Fruit fly (Drosophila melanogaster) whole organism, embryonic: Measurements from ENCODE around the gene CG10365.

ENCODE experiments used
- ATbp ChIP-seq: fragments of 200-800 bp; sonication (Bioruptor generic); optimal IDR thresholded peaks from 2 replicates; lab custom pipeline; 2017; ENCODE audit warnings: missing biosample characterization, mild to moderate bottlenecking, missing genetic modification characterization, missing genetic modification reagents
- Blimp-1 ChIP-seq: fragments of 200-800 bp; sonication (Bioruptor generic); optimal IDR thresholded peaks from 3 replicates; lab custom pipeline; 2018; ENCODE audit warnings: missing biosample characterization, missing genetic modification characterization, mild to moderate bottlenecking, moderate library complexity, missing genetic modification reagents
- CG10543 ChIP-seq: fragments of 200-800 bp; sonication (Bioruptor generic); optimal IDR thresholded peaks from 3 replicates; lab custom pipeline; 2017; ENCODE audit warnings: missing biosample characterization, mild to moderate bottlenecking, missing genetic modification characterization, moderate library complexity
- CG11504 ChIP-seq: fragments of 200-800 bp; sonication (Bioruptor generic); optimal IDR thresholded peaks from 3 replicates; lab custom pipeline; 2019; ENCODE audit warnings: missing biosample characterization, mild to moderate bottlenecking, missing genetic modification characterization, moderate library complexity
- CG11696 ChIP-seq: fragments of 200-800 bp; sonication (Bioruptor generic); IDR thresholded peaks from 2 replicates; pipeline ENCODE4 v1.3.6; 2022; ENCODE audit warnings: missing biosample characterization, missing genetic modification characterization
- CG12391 ChIP-seq: fragments of 200-800 bp; sonication (Bioruptor generic); optimal IDR thresholded peaks from 3 replicates; lab custom pipeline; 2018; ENCODE audit warnings: missing biosample characterization, mild to moderate bottlenecking, missing genetic modification characterization, moderate library complexity
- CG15269 ChIP-seq: fragments of 200-800 bp; sonication (Bioruptor generic); optimal IDR thresholded peaks from 2 replicates; lab custom pipeline; 2018; ENCODE audit warnings: missing biosample characterization, mild to moderate bottlenecking, missing genetic modification characterization, moderate library complexity
- CG17359 ChIP-seq: fragments of 200-800 bp; sonication (Bioruptor generic); optimal IDR thresholded peaks from 3 replicates; lab custom pipeline; 2018; ENCODE audit warnings: missing biosample characterization, mild to moderate bottlenecking, missing genetic modification characterization, moderate library complexity
- CG17385 ChIP-seq: fragments of 200-800 bp; sonication (Bioruptor generic); optimal IDR thresholded peaks from 3 replicates; lab custom pipeline; 2018; ENCODE audit warnings: missing biosample characterization, mild to moderate bottlenecking, missing genetic modification characterization
- CG2678 ChIP-seq: fragments of 200-800 bp; sonication (Bioruptor generic); optimal IDR thresholded peaks from 3 replicates; lab custom pipeline; 2019; ENCODE audit warnings: missing biosample characterization, mild to moderate bottlenecking, missing genetic modification characterization, moderate library complexity
- CG30403 ChIP-seq: fragments of 200-800 bp; sonication (Bioruptor generic); optimal IDR thresholded peaks from 3 replicates; lab custom pipeline; 2016; ENCODE audit warnings: missing biosample characterization, missing genetic modification characterization
- CG31388 ChIP-seq: fragments of 200-800 bp; sonication (Bioruptor generic); optimal IDR thresholded peaks from 2 replicates; lab custom pipeline; 2016; ENCODE audit warnings: missing biosample characterization, missing genetic modification characterization
- CG31441 ChIP-seq: fragments of 200-800 bp; sonication (Bioruptor generic); IDR thresholded peaks from 2 replicates; pipeline ENCODE4 v1.3.6; 2022; ENCODE audit warnings: missing biosample characterization, missing genetic modification characterization
- CG5953 ChIP-seq: fragments of 200-800 bp; sonication (Bioruptor generic); IDR thresholded peaks from 2 replicates; pipeline ENCODE4 v1.3.6; 2022; ENCODE audit warnings: missing biosample characterization, missing genetic modification characterization
- CG6689 ChIP-seq: fragments of 200-800 bp; sonication (Bioruptor generic); IDR thresholded peaks from 2 replicates; pipeline ENCODE4 v1.3.6; 2022; ENCODE audit warnings: missing biosample characterization, missing genetic modification characterization
- CG7556 ChIP-seq: fragments of 200-800 bp; sonication (Bioruptor generic); optimal IDR thresholded peaks from 2 replicates; lab custom pipeline; 2017; ENCODE audit warnings: missing biosample characterization, mild to moderate bottlenecking, missing genetic modification characterization
- CG9437 ChIP-seq: fragments of 200-800 bp; sonication (Bioruptor generic); optimal IDR thresholded peaks from 2 replicates; lab custom pipeline; 2018; ENCODE audit warnings: missing biosample characterization, mild to moderate bottlenecking, missing genetic modification characterization
- Dad ChIP-seq: fragments of 200-800 bp; sonication (Bioruptor generic); optimal IDR thresholded peaks from 3 replicates; lab custom pipeline; 2016; ENCODE audit warnings: missing biosample characterization, missing genetic modification characterization
- Drgx ChIP-seq: fragments of 200-800 bp; sonication (Bioruptor generic); IDR thresholded peaks from 2 replicates; pipeline ENCODE4 v1.3.6; 2022; ENCODE audit warnings: missing biosample characterization, missing genetic modification characterization
- Hmx ChIP-seq: fragments of 200-800 bp; sonication (Bioruptor generic); optimal IDR thresholded peaks from 2 replicates; lab custom pipeline; 2016; ENCODE audit warnings: missing biosample characterization, missing genetic modification characterization
- Hr51 ChIP-seq, 2 experiments: fragments of 200-800 bp; sonication (Bioruptor generic); optimal IDR thresholded peaks; 2 replicates in 1 of 2; 3 replicates in 1 of 2; lab custom pipeline; 2016 to 2018; ENCODE audit warnings: missing biosample characterization in 2 of 2, missing genetic modification characterization in 2 of 2, mild to moderate bottlenecking in 1 of 2, moderate library complexity in 1 of 2
- Med ChIP-seq: fragments of 200-800 bp; sonication (Bioruptor generic); peaks from one replicate; lab custom pipeline; 2016; ENCODE audit warnings: missing biosample characterization, missing genetic modification characterization, mild to moderate bottlenecking, inconsistent platforms, moderate library complexity
- Oli ChIP-seq: fragments of 200-800 bp; sonication (Bioruptor generic); optimal IDR thresholded peaks from 2 replicates; lab custom pipeline; 2018; ENCODE audit warnings: missing biosample characterization, mild to moderate bottlenecking, missing genetic modification characterization, moderate library complexity
- Optix ChIP-seq: fragments of 200-800 bp; sonication (Bioruptor generic); IDR thresholded peaks from 3 replicates; pipeline ENCODE4 v1.3.6; 2022; ENCODE audit warnings: missing biosample characterization, missing genetic modification characterization
- Pdp1 ChIP-seq, 2 experiments: fragments of 200-800 bp; sonication (Bioruptor generic); optimal IDR thresholded peaks; 3 replicates each; lab custom pipeline; 2016; ENCODE audit warnings: missing biosample characterization in 2 of 2, missing genetic modification characterization in 2 of 2, mild to moderate bottlenecking in 1 of 2, moderate library complexity in 1 of 2
- Sox100B ChIP-seq: fragments of 200-800 bp; sonication (Bioruptor generic); optimal IDR thresholded peaks from 3 replicates; lab custom pipeline; 2018; ENCODE audit warnings: missing biosample characterization, mild to moderate bottlenecking, missing genetic modification characterization
- Ssrp ChIP-seq: fragments of 200-800 bp; sonication (Bioruptor generic); optimal IDR thresholded peaks from 2 replicates; lab custom pipeline; 2018; ENCODE audit warnings: missing biosample characterization, mild to moderate bottlenecking, missing genetic modification characterization, moderate library complexity
- ase ChIP-seq: fragments of 200-800 bp; sonication (Bioruptor generic); IDR thresholded peaks from 3 replicates; pipeline ENCODE4 v1.3.6; 2022; ENCODE audit warnings: missing biosample characterization, missing genetic modification characterization
- chinmo ChIP-seq: fragments of 200-800 bp; sonication (Bioruptor generic); IDR thresholded peaks from 4 replicates; pipeline ENCODE4 v1.3.6; 2022; ENCODE audit warnings: missing biosample characterization, missing genetic modification characterization; ENCODE audit not compliant: partially characterized antibody
- ci ChIP-seq: fragments of 200-800 bp; sonication (Bioruptor generic); IDR thresholded peaks from 3 replicates; pipeline ENCODE4 v1.3.6; 2022; ENCODE audit warnings: missing biosample characterization, missing genetic modification characterization
- corto ChIP-seq: fragments of 200-800 bp; sonication (Bioruptor generic); optimal IDR thresholded peaks from 2 replicates; lab custom pipeline; 2016; ENCODE audit warnings: missing biosample characterization, mild to moderate bottlenecking, missing genetic modification characterization, moderate library complexity
- en ChIP-seq: fragments of 200-800 bp; sonication (Bioruptor generic); optimal IDR thresholded peaks from 2 replicates; lab custom pipeline; 2016; ENCODE audit warnings: missing biosample characterization, missing genetic modification characterization
- gem ChIP-seq: fragments of 200-800 bp; sonication (Bioruptor generic); optimal IDR thresholded peaks from 2 replicates; lab custom pipeline; 2019; ENCODE audit warnings: missing biosample characterization, mild to moderate bottlenecking, missing genetic modification characterization, moderate library complexity
- lilli ChIP-seq: fragments of 200-800 bp; sonication (Bioruptor generic); optimal IDR thresholded peaks from 3 replicates; lab custom pipeline; 2016; ENCODE audit warnings: missing biosample characterization, missing genetic modification characterization
- nom ChIP-seq: fragments of 200-800 bp; sonication (Bioruptor generic); optimal IDR thresholded peaks from 2 replicates; lab custom pipeline; 2017; ENCODE audit warnings: missing biosample characterization, missing genetic modification characterization, mild to moderate bottlenecking, moderate library complexity, missing genetic modification reagents
- oc ChIP-seq: fragments of 200-800 bp; sonication (Bioruptor generic); optimal IDR thresholded peaks from 2 replicates; lab custom pipeline; 2018; ENCODE audit warnings: missing biosample characterization, mild to moderate bottlenecking, missing genetic modification characterization, moderate library complexity
- pan ChIP-seq, 4 experiments: fragments of >200 bp in 3 of 4; fragments of 200-800 bp in 1 of 4; sonication (Bioruptor generic) in 1 of 4; optimal IDR thresholded peaks in 3 of 4; IDR thresholded peaks in 1 of 4; 2 replicates each; pipeline versions ENCODE4 v1.3.6 to Lab custom; 2017 to 2022; ENCODE audit warnings: missing biosample characterization in 2 of 4, missing genetic modification characterization in 2 of 4, mixed read lengths in 1 of 4
- phol ChIP-seq: fragments of 200-800 bp; sonication (Bioruptor generic); optimal IDR thresholded peaks from 3 replicates; lab custom pipeline; 2018; ENCODE audit warnings: missing biosample characterization, mild to moderate bottlenecking, missing genetic modification characterization, moderate library complexity
- sens ChIP-seq: fragments of 200-800 bp; sonication (Bioruptor generic); peaks from one replicate; lab custom pipeline; 2016; ENCODE audit warnings: missing biosample characterization, missing genetic modification characterization
- so ChIP-seq: fragments of 200-800 bp; sonication (Bioruptor generic); IDR thresholded peaks from 3 replicates; pipeline ENCODE4 v1.3.6; 2022; ENCODE audit warnings: missing biosample characterization, missing genetic modification characterization
- sqz ChIP-seq: fragments of 200-800 bp; sonication (Bioruptor generic); optimal IDR thresholded peaks from 3 replicates; lab custom pipeline; 2018; ENCODE audit warnings: missing biosample characterization, mild to moderate bottlenecking, missing genetic modification characterization

CG10365 gene

dm6 chr3R:23734573-23735404 is 11.7 kb downstream of the CG10365 start (continued):
- TF ChIP-seq Oli (tag; lab: Kevin White, UChicago) = peak; percentile 27
- peak; percentile 7 for TF ChIP-seq CG17359 (tag; lab: Kevin White, UChicago)
- TF ChIP-seq CG30403 (GFP tag; lab: Kevin White, UChicago) = peak; percentile 15
- 0 out of 2 replicates have a peak, but pooled peaks have one; percentile 24 for TF ChIP-seq CG31441 (GFP tag; lab: Robert Waterston, UW)
- peak; percentile 40 for TF ChIP-seq ATbp (GFP tag; lab: Kevin White, UChicago)
- no peak for TF ChIP-seq corto
- TF ChIP-seq nom (GFP tag; lab: Kevin White, UChicago) = peak; percentile 42
- peak; percentile 2 for TF ChIP-seq en (GFP tag; lab: Kevin White, UChicago)
- TF ChIP-seq CG31388 = peak; percentile 3
- peak in 1 of 2 experiments; percentile 11 for TF ChIP-seq Pdp1 (GFP tag; optimal IDR thresholded peaks at IDR 0.05; lab: Kevin White, UChicago)
- peak in 1 of 2 experiments; percentile 48 for TF ChIP-seq Hr51 (GFP tag; optimal IDR thresholded peaks at IDR 0.05; lab: Kevin White, UChicago)
- TF ChIP-seq gem = peak; percentile 52
- TF ChIP-seq CG7556 = peak; percentile 1
- TF ChIP-seq pan (optimal IDR thresholded peaks at IDR 0.05; lab: Kevin White, UChicago) = no peak
- peak in 1 of 2 experiments; percentile 21 for TF ChIP-seq pan (GFP tag; optimal IDR thresholded peaks at IDR 0.05 in 1 of 2, IDR thresholded peaks at IDR 0.05 in 1 of 2)
- peak; percentile 7 for TF ChIP-seq CG9437 (GFP tag; lab: Kevin White, UChicago)
- TF ChIP-seq chinmo = 0 out of 4 replicates have a peak, but pooled peaks have one; percentile 54
- no peak for TF ChIP-seq Hmx
- peak; percentile 30 for TF ChIP-seq Ssrp (tag; lab: Kevin White, UChicago)
- peak; percentile 25 for TF ChIP-seq sqz (GFP tag; lab: Kevin White, UChicago)
- no peak for TF ChIP-seq Dad (GFP tag; lab: Kevin White, UChicago)
- TF ChIP-seq sens (GFP tag; lab: Kevin White, UChicago) = peak; percentile 75
- TF ChIP-seq ci (GFP tag; lab: Robert Waterston, UW) = peak; percentile 40; the same call in 1 of the 3 replicates
- peak; percentile 25 for TF ChIP-seq CG12391 (tag; lab: Kevin White, UChicago)
- TF ChIP-seq CG11504 (tag; lab: Kevin White, UChicago) = peak; percentile 28
- no peak for TF ChIP-seq ase (GFP tag; lab: Robert Waterston, UW)
- peak; percentile 41 for TF ChIP-seq phol (tag; lab: Kevin White, UChicago)
- peak; percentile 67 for TF ChIP-seq Drgx (GFP tag; lab: Robert Waterston, UW)
- TF ChIP-seq CG15269 (tag; lab: Kevin White, UChicago) = peak; percentile 31
- no peak for TF ChIP-seq Med (GFP tag; lab: Kevin White, UChicago)
- peak; percentile 41 for TF ChIP-seq Sox100B (GFP tag; lab: Kevin White, UChicago)
- TF ChIP-seq lilli (GFP tag; lab: Kevin White, UChicago) = no peak
- peak; percentile 18 for TF ChIP-seq oc (tag; lab: Kevin White, UChicago)
- 0 out of 3 replicates have a peak, but pooled peaks have one; percentile 11 for TF ChIP-seq Optix
- TF ChIP-seq so (GFP tag; lab: Robert Waterston, UW) = no peak
- TF ChIP-seq CG10543 (GFP tag; lab: Kevin White, UChicago) = no peak
- TF ChIP-seq Blimp-1 (GFP tag; lab: Kevin White, UChicago) = peak; percentile 92
- TF ChIP-seq CG2678 (tag; lab: Kevin White, UChicago) = no peak
- peak; percentile 58 for TF ChIP-seq CG11696 (GFP tag; lab: Robert Waterston, UW)
- no peak for TF ChIP-seq CG17385 (GFP tag; lab: Kevin White, UChicago)
- 0 out of 2 replicates have a peak, but pooled peaks have one; percentile 35 for TF ChIP-seq CG5953 (GFP tag; lab: Robert Waterston, UW)
- TF ChIP-seq CG6689 (GFP tag; lab: Robert Waterston, UW) = peak; percentile 23; the same call in 1 of the 2 replicates
- TF ChIP-seq, all 482 proteins: peak for 42
